Worm (Caenorhabditis elegans) whole organism, L3 larva: ENCODE data around the gene tps-1.

Experiments used
- R02D3.7 ChIP-seq: fragments of 150-350 bp; optimal IDR thresholded peaks from 2 replicates; lab custom pipeline; 2014; ENCODE audit warnings: missing biosample characterization, missing genetic modification characterization
- ZK546.5 ChIP-seq: sonication (generic microtip); optimal IDR thresholded peaks from 2 replicates; lab custom pipeline; 2017; ENCODE audit warnings: missing biosample characterization, missing genetic modification characterization
- aly-2 ChIP-seq: fragments of 150-350 bp; optimal IDR thresholded peaks from 2 replicates; lab custom pipeline; 2014; ENCODE audit warnings: missing biosample characterization, missing genetic modification characterization
- ama-1 ChIP-seq: fragments of 150-350 bp; optimal IDR thresholded peaks from 2 replicates; lab custom pipeline; 2018
- ceh-16 ChIP-seq: sonication (generic microtip); optimal IDR thresholded peaks from 2 replicates; lab custom pipeline; 2017; ENCODE audit warnings: missing biosample characterization, missing genetic modification characterization
- ceh-28 ChIP-seq: fragments of 150-350 bp; optimal IDR thresholded peaks from 2 replicates; lab custom pipeline; 2014; ENCODE audit warnings: missing biosample characterization, missing genetic modification reagents, missing genetic modification characterization
- ceh-82 ChIP-seq: fragments of 150-350 bp; optimal IDR thresholded peaks from 2 replicates; lab custom pipeline; 2014; ENCODE audit warnings: missing biosample characterization, missing genetic modification characterization
- ceh-9 ChIP-seq: sonication (generic microtip); optimal IDR thresholded peaks from 2 replicates; lab custom pipeline; 2018; ENCODE audit warnings: missing biosample characterization, missing genetic modification characterization
- daf-12 ChIP-seq: fragments of 150-350 bp; optimal IDR thresholded peaks from 2 replicates; lab custom pipeline; 2014; ENCODE audit warnings: missing biosample characterization, missing genetic modification reagents, missing genetic modification characterization
- egl-27 ChIP-seq: sonication (generic microtip); optimal IDR thresholded peaks from 4 replicates; lab custom pipeline; 2017; ENCODE audit warnings: missing biosample characterization, missing genetic modification reagents, missing genetic modification characterization
- egl-5 ChIP-seq: fragments of 150-350 bp; optimal IDR thresholded peaks from 2 replicates; lab custom pipeline; 2017; ENCODE audit warnings: missing biosample characterization, missing genetic modification reagents, missing genetic modification characterization, inconsistent platforms
- elt-1 ChIP-seq: fragments of 150-350 bp; optimal IDR thresholded peaks from 2 replicates; lab custom pipeline; 2014; ENCODE audit warnings: missing biosample characterization, missing genetic modification characterization
- elt-2 ChIP-seq: sonication (generic microtip); optimal IDR thresholded peaks from 2 replicates; lab custom pipeline; 2016; ENCODE audit warnings: missing genetic modification reagents, mild to moderate bottlenecking, missing genetic modification characterization, missing compliant biosample characterization
- elt-3 ChIP-seq, 3 experiments: fragments of 150-350 bp in 1 of 3; sonication (generic microtip) in 2 of 3; optimal IDR thresholded peaks; 2 replicates in 2 of 3; 4 replicates in 1 of 3; lab custom pipeline; 2014 to 2017; ENCODE audit warnings: missing biosample characterization in 3 of 3, missing genetic modification characterization in 3 of 3
- eor-1 ChIP-seq, 2 experiments: fragments of 150-350 bp; optimal IDR thresholded peaks; 2 replicates each; lab custom pipeline; 2014 to 2018; ENCODE audit warnings: missing biosample characterization in 2 of 2, missing genetic modification characterization in 2 of 2
- fkh-10 ChIP-seq: sonication (generic microtip); optimal IDR thresholded peaks from 2 replicates; lab custom pipeline; 2017; ENCODE audit warnings: missing biosample characterization, missing genetic modification reagents, missing genetic modification characterization
- fkh-2 ChIP-seq: fragments of 150-350 bp; optimal IDR thresholded peaks from 2 replicates; lab custom pipeline; 2014; ENCODE audit warnings: missing biosample characterization, missing genetic modification reagents, missing genetic modification characterization
- fos-1 ChIP-seq: fragments of 150-350 bp; optimal IDR thresholded peaks from 2 replicates; lab custom pipeline; 2014; ENCODE audit warnings: missing biosample characterization, missing genetic modification characterization
- hmg-11 ChIP-seq: sonication (generic microtip); optimal IDR thresholded peaks from 2 replicates; lab custom pipeline; 2016; ENCODE audit warnings: missing genetic modification characterization, missing compliant biosample characterization
- jun-1 ChIP-seq: fragments of 150-350 bp; optimal IDR thresholded peaks from 2 replicates; lab custom pipeline; 2014; ENCODE audit warnings: missing biosample characterization, missing genetic modification reagents, missing genetic modification characterization
- lin-15B ChIP-seq: fragments of 150-350 bp; optimal IDR thresholded peaks from 2 replicates; lab custom pipeline; 2014; ENCODE audit warnings: missing biosample characterization, missing genetic modification characterization
- lin-39 ChIP-seq: fragments of 150-350 bp; optimal IDR thresholded peaks from 2 replicates; lab custom pipeline; 2018; ENCODE audit warnings: missing biosample characterization, missing genetic modification reagents, missing genetic modification characterization
- lsy-12 ChIP-seq: sonication (generic microtip); optimal IDR thresholded peaks from 2 replicates; lab custom pipeline; 2016; ENCODE audit warnings: mild to moderate bottlenecking, missing genetic modification characterization, missing compliant biosample characterization
- mdl-1 ChIP-seq: fragments of 150-350 bp; optimal IDR thresholded peaks from 2 replicates; lab custom pipeline; 2014; ENCODE audit warnings: missing biosample characterization, missing genetic modification characterization
- mml-1 ChIP-seq: fragments of 150-350 bp; sonication (generic microtip); optimal IDR thresholded peaks from 3 replicates; lab custom pipeline; 2014; ENCODE audit warnings: missing biosample characterization, missing genetic modification characterization
- nfya-1 ChIP-seq: sonication (generic microtip); optimal IDR thresholded peaks from 2 replicates; lab custom pipeline; 2017; ENCODE audit warnings: missing genetic modification characterization, mild to moderate bottlenecking, missing compliant biosample characterization, antibody characterized with exemption, moderate library complexity; ENCODE audit not compliant: insufficient read depth
- nhr-11 ChIP-seq: fragments of 150-350 bp; optimal IDR thresholded peaks from 2 replicates; lab custom pipeline; 2014; ENCODE audit warnings: missing biosample characterization, missing genetic modification characterization
- nhr-12 ChIP-seq: fragments of 150-350 bp; optimal IDR thresholded peaks from 2 replicates; lab custom pipeline; 2014; ENCODE audit warnings: missing biosample characterization, missing genetic modification characterization
- nhr-23 ChIP-seq: fragments of 150-350 bp; optimal IDR thresholded peaks from 2 replicates; lab custom pipeline; 2014; ENCODE audit warnings: missing biosample characterization, missing genetic modification reagents, missing genetic modification characterization
- nhr-237 ChIP-seq: fragments of 150-350 bp; optimal IDR thresholded peaks from 2 replicates; lab custom pipeline; 2014; ENCODE audit warnings: missing biosample characterization, missing genetic modification characterization
- nhr-25 ChIP-seq: sonication (generic microtip); optimal IDR thresholded peaks from 2 replicates; lab custom pipeline; 2017; ENCODE audit warnings: missing biosample characterization, missing genetic modification characterization
- nhr-28 ChIP-seq: fragments of 150-350 bp; optimal IDR thresholded peaks from 2 replicates; lab custom pipeline; 2014; ENCODE audit warnings: missing biosample characterization, missing genetic modification characterization
- nhr-43 ChIP-seq: sonication (generic microtip); optimal IDR thresholded peaks from 2 replicates; lab custom pipeline; 2016; ENCODE audit warnings: mild to moderate bottlenecking, missing genetic modification characterization, missing compliant biosample characterization; ENCODE audit not compliant: poor library complexity, severe bottlenecking
- nhr-67 ChIP-seq: fragments of 150-350 bp; optimal IDR thresholded peaks from 2 replicates; lab custom pipeline; 2014; ENCODE audit warnings: missing biosample characterization, missing genetic modification characterization
- nhr-76 ChIP-seq: fragments of 150-350 bp; sonication (generic microtip); optimal IDR thresholded peaks from 5 replicates; lab custom pipeline; 2014; ENCODE audit warnings: missing biosample characterization, missing genetic modification characterization
- nhr-77 ChIP-seq: fragments of 150-350 bp; optimal IDR thresholded peaks from 2 replicates; lab custom pipeline; 2014; ENCODE audit warnings: missing biosample characterization, missing genetic modification characterization
- pha-4 ChIP-seq: fragments of 150-350 bp; optimal IDR thresholded peaks from 2 replicates; lab custom pipeline; 2014; ENCODE audit warnings: missing biosample characterization, missing genetic modification reagents, missing genetic modification characterization
- pqm-1 ChIP-seq: fragments of 150-350 bp; optimal IDR thresholded peaks from 2 replicates; lab custom pipeline; 2017; ENCODE audit warnings: missing biosample characterization, missing genetic modification characterization, inconsistent platforms
- sea-2 ChIP-seq: fragments of 150-350 bp; sonication (generic microtip); optimal IDR thresholded peaks from 4 replicates; lab custom pipeline; 2014; ENCODE audit warnings: missing biosample characterization, missing genetic modification reagents, missing genetic modification characterization
- skn-1 ChIP-seq: fragments of 150-350 bp; optimal IDR thresholded peaks from 2 replicates; lab custom pipeline; 2014; ENCODE audit warnings: missing biosample characterization, missing genetic modification characterization
- snpc-4 ChIP-seq: fragments of 150-350 bp; optimal IDR thresholded peaks from 2 replicates; lab custom pipeline; 2014; ENCODE audit warnings: missing biosample characterization, missing genetic modification characterization
- tbx-2 ChIP-seq: sonication (generic microtip); optimal IDR thresholded peaks from 2 replicates; lab custom pipeline; 2016; ENCODE audit warnings: mild to moderate bottlenecking, missing genetic modification characterization, missing compliant biosample characterization
- unc-39 ChIP-seq: sonication (generic microtip); optimal IDR thresholded peaks from 4 replicates; lab custom pipeline; 2017; ENCODE audit warnings: missing biosample characterization, missing genetic modification characterization
- unc-62 ChIP-seq: fragments of 150-350 bp; sonication (generic microtip); optimal IDR thresholded peaks from 4 replicates; lab custom pipeline; 2014; ENCODE audit warnings: missing biosample characterization, missing genetic modification reagents, missing genetic modification characterization
- zag-1 ChIP-seq: fragments of 150-350 bp; optimal IDR thresholded peaks from 2 replicates; lab custom pipeline; 2014; ENCODE audit warnings: missing biosample characterization, missing genetic modification characterization
- ztf-11 ChIP-seq: fragments of 150-350 bp; optimal IDR thresholded peaks from 2 replicates; lab custom pipeline; 2014; ENCODE audit warnings: missing biosample characterization, missing genetic modification characterization
- ztf-4 ChIP-seq: fragments of 150-350 bp; optimal IDR thresholded peaks from 2 replicates; lab custom pipeline; 2014; ENCODE audit warnings: missing biosample characterization, missing genetic modification characterization

Gene tps-1

DNA sequence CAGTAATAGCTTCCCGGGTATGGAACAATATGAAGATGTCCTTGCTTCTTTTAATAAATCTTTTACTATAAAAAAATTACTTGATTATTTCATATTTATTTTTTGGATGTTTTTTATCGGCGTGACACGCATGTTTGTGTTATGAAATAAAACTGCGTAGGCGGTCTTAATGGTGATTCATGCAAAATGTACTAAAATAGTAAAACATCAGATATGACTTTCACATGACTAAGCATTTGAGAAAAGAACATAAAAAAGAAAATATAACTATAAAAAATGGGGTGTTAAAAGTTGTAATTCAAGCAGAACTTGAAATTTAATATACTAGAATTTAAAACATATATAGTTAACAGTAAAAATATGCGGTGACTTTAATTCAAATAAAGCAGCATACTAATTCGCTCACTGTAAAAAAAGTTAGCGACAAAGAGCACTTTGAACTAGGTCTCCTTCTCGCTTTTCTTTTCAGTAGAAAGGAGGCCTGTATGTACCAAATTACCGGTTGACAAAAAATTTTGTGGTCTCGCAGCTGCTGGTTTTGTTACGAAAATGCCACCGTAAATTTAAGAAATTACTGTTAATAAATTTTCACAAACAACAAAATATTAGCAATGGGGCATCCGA lies 7.7 kb upstream of the tps-1 start:
- TF ChIP-seq ama-1 = peak; percentile 23
- TF ChIP-seq ztf-4 (tag; lab: Kevin White, UChicago) = no peak
- no peak for TF ChIP-seq egl-5
- TF ChIP-seq unc-62 = no peak
- no peak for TF ChIP-seq lin-39 (tag; lab: Kevin White, UChicago)
- TF ChIP-seq nhr-77 (tag; lab: Kevin White, UChicago) = no peak
- TF ChIP-seq pqm-1 (tag; lab: Kevin White, UChicago) = peak; percentile 28
- TF ChIP-seq sea-2 (GFP tag; lab: Kevin White, UChicago) = no peak
- no peak for TF ChIP-seq mdl-1 (tag; lab: Kevin White, UChicago)
- TF ChIP-seq ZK546.5 (tag; lab: Kevin White, UChicago) = no peak

DNA sequence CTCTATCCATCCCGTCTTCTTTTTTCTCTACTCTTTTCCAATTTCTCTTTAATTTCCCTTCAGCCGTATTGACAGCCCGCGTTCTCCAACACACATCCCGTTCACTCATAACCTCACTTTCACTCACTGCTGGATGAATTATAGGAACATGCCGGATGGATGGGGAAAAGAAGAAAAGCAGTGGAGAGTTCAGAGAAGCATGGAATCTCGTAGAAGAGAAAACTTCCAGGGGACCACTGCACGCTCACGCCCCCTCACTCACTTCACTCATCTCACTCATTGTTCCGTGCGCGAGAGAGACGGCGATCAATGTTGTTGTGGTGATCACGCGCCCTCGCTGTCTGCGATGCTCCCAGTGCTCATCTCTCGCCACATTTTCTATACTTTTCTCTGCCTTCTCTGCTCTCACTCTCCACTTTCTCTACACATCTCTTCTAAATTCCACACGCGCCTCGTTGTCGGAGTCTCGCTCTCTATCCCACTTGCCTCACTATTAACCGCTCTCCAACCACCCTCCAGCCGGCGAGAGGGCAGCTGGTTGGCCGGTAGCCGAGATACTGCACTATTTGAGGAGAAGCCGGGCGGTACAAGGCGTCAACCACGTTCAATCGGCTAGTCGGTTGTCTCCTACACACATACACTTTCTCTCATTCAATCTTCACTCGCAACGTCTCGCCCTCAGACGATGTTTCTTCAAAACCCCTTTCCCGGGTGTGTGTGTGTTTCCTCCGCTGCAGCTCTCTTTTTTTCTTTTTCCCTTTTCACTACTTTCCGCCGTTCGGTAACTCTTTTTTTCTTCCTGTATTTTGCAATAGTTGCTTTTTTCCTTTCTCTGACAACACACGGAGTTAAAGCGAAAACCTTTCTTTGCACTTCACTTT lies 5.6 kb upstream of the tps-1 start:
- TF ChIP-seq skn-1 (tag; lab: Kevin White, UChicago) (peak; percentile 59), egl-27 (tag; lab: Kevin White, UChicago) (peak; percentile 82), ama-1 (peak; percentile 77), nhr-77 (tag; lab: Kevin White, UChicago) (no peak), fos-1 (tag; lab: Kevin White, UChicago) (no peak), fkh-10 (GFP tag; lab: Kevin White, UChicago) (peak; percentile 86), ceh-82 (tag; lab: Kevin White, UChicago) (no peak), daf-12 (no peak), mml-1 (no peak), jun-1 (tag; lab: Kevin White, UChicago) (peak; percentile 87), elt-2 (tag; lab: Kevin White, UChicago) (peak; percentile 84), mdl-1 (tag; lab: Kevin White, UChicago) (peak; percentile 90), aly-2 (tag; lab: Kevin White, UChicago) (peak; percentile 13), unc-39 (tag; lab: Kevin White, UChicago) (no peak), nhr-11 (tag; lab: Kevin White, UChicago) (peak; percentile 44), elt-3 (tag; optimal IDR thresholded peaks at IDR 0.05; lab: Kevin White, UChicago) (peak in 1 of 3 experiments; percentile 51), nfya-1 (tag; lab: Kevin White, UChicago) (peak; percentile 81), ceh-28 (peak; percentile 89), nhr-12 (tag; lab: Kevin White, UChicago) (no peak), hmg-11 (tag; lab: Kevin White, UChicago) (peak; percentile 93), unc-62 (peak; percentile 89), ceh-16 (no peak), lin-15B (tag; lab: Kevin White, UChicago) (peak; percentile 19), lin-39 (tag; lab: Kevin White, UChicago) (peak; percentile 83), ztf-11 (no peak), sea-2 (GFP tag; lab: Kevin White, UChicago) (no peak), nhr-43 (tag; lab: Kevin White, UChicago) (peak; percentile 68), ZK546.5 (tag; lab: Kevin White, UChicago) (no peak), pqm-1 (tag; lab: Kevin White, UChicago) (peak; percentile 39), nhr-28 (tag; lab: Kevin White, UChicago) (no peak), pha-4 (tag; lab: Kevin White, UChicago) (peak; percentile 84), snpc-4 (tag; lab: Kevin White, UChicago) (peak; percentile 62), egl-5 (peak; percentile 80), elt-1 (tag; lab: Kevin White, UChicago) (no peak), tbx-2 (tag; lab: Kevin White, UChicago) (peak; percentile 85), fkh-2 (tag; lab: Kevin White, UChicago) (no peak), nhr-67 (tag; lab: Kevin White, UChicago) (no peak), ceh-9 (tag; lab: Kevin White, UChicago) (no peak), nhr-76 (tag; lab: Kevin White, UChicago) (no peak), nhr-23 (tag; lab: Kevin White, UChicago) (peak; percentile 66), nhr-25 (tag; lab: Kevin White, UChicago) (peak; percentile 79), eor-1 (tag; optimal IDR thresholded peaks at IDR 0.05; lab: Kevin White, UChicago) (no peak), zag-1 (tag; lab: Kevin White, UChicago) (peak; percentile 78), lsy-12 (tag; lab: Kevin White, UChicago) (peak; percentile 68), ztf-4 (tag; lab: Kevin White, UChicago) (peak; percentile 62), nhr-237 (tag; lab: Kevin White, UChicago) (no peak), R02D3.7 (tag; lab: Kevin White, UChicago) (peak; percentile 27)
- TF ChIP-seq, all 47 proteins: peak for 28
